Worm (Caenorhabditis elegans) whole organism, mixed stage, embryonic: ENCODE measurements around the gene Y7A5A.9.

Experiments used
- M03D4.4 ChIP-seq: sonication (generic microtip); optimal IDR thresholded peaks from 2 replicates; lab custom pipeline; 2017; ENCODE audit warnings: mild to moderate bottlenecking, missing genetic modification characterization, missing compliant biosample characterization
- bed-3 ChIP-seq: fragments of 200-800 bp; sonication (Bioruptor generic); optimal IDR thresholded peaks from 3 replicates; lab custom pipeline; 2018; ENCODE audit warnings: mild to moderate bottlenecking, missing genetic modification characterization, moderate library complexity, missing compliant biosample characterization
- blmp-1 ChIP-seq: fragments of 150-350 bp; optimal IDR thresholded peaks from 2 replicates; lab custom pipeline; 2014; ENCODE audit warnings: missing biosample characterization, missing genetic modification characterization
- ceh-39 ChIP-seq: fragments of 150-350 bp; optimal IDR thresholded peaks from 2 replicates; lab custom pipeline; 2014; ENCODE audit warnings: missing biosample characterization, missing genetic modification characterization
- ceh-83 ChIP-seq: fragments of 200-800 bp; sonication (Bioruptor generic); optimal IDR thresholded peaks from 2 replicates; lab custom pipeline; 2018; ENCODE audit warnings: mild to moderate bottlenecking, missing genetic modification characterization, missing compliant biosample characterization
- ces-1 ChIP-seq: fragments of 150-350 bp; optimal IDR thresholded peaks from 2 replicates; lab custom pipeline; 2014; ENCODE audit warnings: missing biosample characterization, missing genetic modification reagents, missing genetic modification characterization
- cnd-1 ChIP-seq: fragments of 200-800 bp; sonication (Bioruptor generic); optimal IDR thresholded peaks from 2 replicates; lab custom pipeline; 2018; ENCODE audit warnings: mild to moderate bottlenecking, missing genetic modification characterization, missing compliant biosample characterization
- elt-1 ChIP-seq: sonication (generic microtip); optimal IDR thresholded peaks from 2 replicates; lab custom pipeline; 2017; ENCODE audit warnings: missing genetic modification characterization, mild to moderate bottlenecking, missing compliant biosample characterization, antibody characterized with exemption, moderate library complexity, borderline replicate concordance; ENCODE audit not compliant: insufficient read depth
- elt-3 ChIP-seq: fragments of 150-350 bp; optimal IDR thresholded peaks from 2 replicates; lab custom pipeline; 2014; ENCODE audit warnings: missing biosample characterization, missing genetic modification characterization
- flh-1 ChIP-seq: fragments of 200-800 bp; sonication (Bioruptor generic); optimal IDR thresholded peaks from 2 replicates; lab custom pipeline; 2018; ENCODE audit warnings: mild to moderate bottlenecking, missing genetic modification characterization, moderate library complexity, missing compliant biosample characterization
- ham-2 ChIP-seq: fragments of 200-800 bp; sonication (Bioruptor generic); optimal IDR thresholded peaks from 2 replicates; lab custom pipeline; 2018; ENCODE audit warnings: mild to moderate bottlenecking, missing genetic modification characterization, missing compliant biosample characterization
- hlh-1 ChIP-seq: fragments of 150-350 bp; optimal IDR thresholded peaks from 2 replicates; lab custom pipeline; 2014; ENCODE audit warnings: missing biosample characterization, missing genetic modification reagents, missing genetic modification characterization
- lin-32 ChIP-seq: fragments of 200-800 bp; sonication (Bioruptor generic); optimal IDR thresholded peaks from 2 replicates; lab custom pipeline; 2018; ENCODE audit warnings: mild to moderate bottlenecking, missing genetic modification characterization, missing compliant biosample characterization
- lsy-2 ChIP-seq: fragments of 150-350 bp; optimal IDR thresholded peaks from 2 replicates; lab custom pipeline; 2014; ENCODE audit warnings: missing biosample characterization, missing genetic modification characterization
- mab-5 ChIP-seq: fragments of 150-350 bp; optimal IDR thresholded peaks from 2 replicates; lab custom pipeline; 2014; ENCODE audit warnings: missing biosample characterization, missing genetic modification characterization
- mls-2 ChIP-seq: sonication (generic microtip); optimal IDR thresholded peaks from 2 replicates; lab custom pipeline; 2016; ENCODE audit warnings: mild to moderate bottlenecking, missing genetic modification characterization, moderate library complexity, missing compliant biosample characterization
- nhr-12 ChIP-seq: fragments of 150-350 bp; optimal IDR thresholded peaks from 2 replicates; lab custom pipeline; 2014; ENCODE audit warnings: missing biosample characterization, missing genetic modification characterization
- nhr-2 ChIP-seq: fragments of 150-350 bp; optimal IDR thresholded peaks from 2 replicates; lab custom pipeline; 2014; ENCODE audit warnings: missing biosample characterization, missing genetic modification characterization
- nhr-28 ChIP-seq: fragments of 150-350 bp; optimal IDR thresholded peaks from 2 replicates; lab custom pipeline; 2014; ENCODE audit warnings: missing biosample characterization, missing genetic modification characterization
- nhr-76 ChIP-seq: sonication (generic microtip); optimal IDR thresholded peaks from 2 replicates; lab custom pipeline; 2017; ENCODE audit warnings: missing biosample characterization, missing genetic modification characterization
- pha-4 ChIP-seq: fragments of 150-350 bp; optimal IDR thresholded peaks from 2 replicates; lab custom pipeline; 2018; ENCODE audit warnings: missing biosample characterization, missing genetic modification reagents, missing genetic modification characterization
- sem-2 ChIP-seq: fragments of 200-800 bp; sonication (Bioruptor generic); optimal IDR thresholded peaks from 2 replicates; lab custom pipeline; 2018; ENCODE audit warnings: mild to moderate bottlenecking, missing genetic modification characterization, missing compliant biosample characterization
- sptf-1 ChIP-seq: sonication (generic microtip); optimal IDR thresholded peaks from 2 replicates; lab custom pipeline; 2017; ENCODE audit warnings: mild to moderate bottlenecking, missing genetic modification characterization, moderate library complexity, missing compliant biosample characterization
- tbx-8 ChIP-seq: fragments of 200-800 bp; sonication (Bioruptor generic); optimal IDR thresholded peaks from 2 replicates; lab custom pipeline; 2018; ENCODE audit warnings: mild to moderate bottlenecking, missing genetic modification characterization, moderate library complexity, missing compliant biosample characterization
- unc-120 ChIP-seq: sonication (generic microtip); optimal IDR thresholded peaks from 2 replicates; lab custom pipeline; 2017; ENCODE audit warnings: missing genetic modification characterization, missing compliant biosample characterization; ENCODE audit not compliant: poor library complexity, severe bottlenecking
- unc-62 ChIP-seq: fragments of 150-350 bp; optimal IDR thresholded peaks from 2 replicates; lab custom pipeline; 2014; ENCODE audit warnings: missing biosample characterization, missing genetic modification reagents, missing genetic modification characterization
- zip-8 ChIP-seq: fragments of 150-350 bp; optimal IDR thresholded peaks from 2 replicates; lab custom pipeline; 2014; ENCODE audit warnings: missing biosample characterization, missing genetic modification characterization
- ztf-11 ChIP-seq: fragments of 150-350 bp; optimal IDR thresholded peaks from 2 replicates; lab custom pipeline; 2014; ENCODE audit warnings: missing biosample characterization, missing genetic modification characterization

Gene Y7A5A.9

DNA sequence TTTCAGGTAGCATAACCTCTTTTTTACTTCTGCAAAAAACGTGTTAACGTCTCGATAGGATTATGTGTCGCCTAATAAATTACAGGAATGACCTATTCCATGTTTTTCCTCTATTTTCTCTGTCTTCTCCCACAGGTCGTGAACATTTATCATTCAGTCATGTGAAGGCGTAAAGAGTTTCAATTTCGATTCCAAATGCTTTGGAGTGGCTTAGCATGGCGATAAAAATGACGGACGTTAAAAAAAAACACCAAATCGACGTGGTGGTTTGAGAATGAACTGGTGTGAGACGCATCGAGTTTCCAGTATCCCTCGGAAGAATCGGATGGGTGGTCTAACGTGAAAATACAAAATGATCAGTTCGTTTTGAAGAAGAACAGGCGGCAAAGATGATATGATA lies 42.6 kb downstream of the Y7A5A.9 start:
- TF ChIP-seq mls-2 (tag; lab: Kevin White, UChicago) (no peak), nhr-2 (tag; lab: Kevin White, UChicago) (no peak), zip-8 (tag; lab: Kevin White, UChicago) (no peak), sem-2 (no peak), pha-4 (tag; lab: Kevin White, UChicago) (no peak), ceh-39 (tag; lab: Kevin White, UChicago) (no peak), lsy-2 (tag; lab: Kevin White, UChicago) (no peak), nhr-28 (tag; lab: Kevin White, UChicago) (no peak), tbx-8 (GFP tag; lab: Kevin White, UChicago) (no peak), ham-2 (GFP tag; lab: Kevin White, UChicago) (no peak), unc-120 (tag; lab: Kevin White, UChicago) (no peak), unc-62 (GFP tag; lab: Kevin White, UChicago) (no peak)

DNA sequence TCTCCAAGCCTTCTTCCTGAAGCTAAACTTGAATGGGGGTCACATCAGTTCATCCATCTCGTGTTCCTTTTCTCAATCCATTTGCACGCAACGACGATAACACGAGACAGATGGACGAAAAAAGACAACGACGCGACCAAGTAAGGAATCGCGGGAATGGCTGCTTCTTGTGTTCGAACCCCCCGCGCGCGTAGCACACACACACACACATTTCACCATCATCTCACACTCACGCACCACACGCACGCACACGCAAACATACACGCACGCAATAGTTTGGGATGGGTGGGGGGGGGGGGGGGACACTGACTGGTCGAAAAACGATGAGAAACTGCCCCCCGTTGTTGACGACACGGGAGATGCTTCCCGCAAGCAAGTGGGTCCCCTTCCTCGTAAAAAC lies 50.0 kb downstream of the Y7A5A.9 start:
- TF ChIP-seq elt-1 (tag; lab: Kevin White, UChicago): no peak
- peak; percentile 46 for TF ChIP-seq mls-2 (tag; lab: Kevin White, UChicago)
- TF ChIP-seq unc-120 (tag; lab: Kevin White, UChicago): no peak
- TF ChIP-seq nhr-76: no peak
- TF ChIP-seq ham-2 (GFP tag; lab: Kevin White, UChicago): peak; percentile 53
- TF ChIP-seq bed-3: no peak
- no peak for TF ChIP-seq elt-3 (tag; lab: Kevin White, UChicago)
- peak; percentile 59 for TF ChIP-seq cnd-1 (tag; lab: Kevin White, UChicago)
- peak; percentile 42 for TF ChIP-seq M03D4.4 (tag; lab: Kevin White, UChicago)
- TF ChIP-seq blmp-1 (tag; lab: Kevin White, UChicago): no peak
- no peak for TF ChIP-seq nhr-12 (tag; lab: Kevin White, UChicago)
- no peak for TF ChIP-seq lin-32
- no peak for TF ChIP-seq sem-2
- TF ChIP-seq tbx-8 (GFP tag; lab: Kevin White, UChicago): no peak
- no peak for TF ChIP-seq ceh-83 (GFP tag; lab: Kevin White, UChicago)
- TF ChIP-seq lsy-2 (tag; lab: Kevin White, UChicago): no peak
- no peak for TF ChIP-seq unc-62 (GFP tag; lab: Kevin White, UChicago)
- no peak for TF ChIP-seq ztf-11
- TF ChIP-seq sptf-1 (tag; lab: Kevin White, UChicago): peak; percentile 60
- no peak for TF ChIP-seq mab-5
- no peak for TF ChIP-seq ces-1 (GFP tag; lab: Kevin White, UChicago)
- no peak for TF ChIP-seq hlh-1 (tag; lab: Kevin White, UChicago)
- TF ChIP-seq flh-1 (GFP tag; lab: Kevin White, UChicago): no peak
- TF ChIP-seq ceh-39 (tag; lab: Kevin White, UChicago): no peak
